Fruit fly (Drosophila melanogaster): ENCODE results near the gene CG11122.

Gene CG11122

DNA sequence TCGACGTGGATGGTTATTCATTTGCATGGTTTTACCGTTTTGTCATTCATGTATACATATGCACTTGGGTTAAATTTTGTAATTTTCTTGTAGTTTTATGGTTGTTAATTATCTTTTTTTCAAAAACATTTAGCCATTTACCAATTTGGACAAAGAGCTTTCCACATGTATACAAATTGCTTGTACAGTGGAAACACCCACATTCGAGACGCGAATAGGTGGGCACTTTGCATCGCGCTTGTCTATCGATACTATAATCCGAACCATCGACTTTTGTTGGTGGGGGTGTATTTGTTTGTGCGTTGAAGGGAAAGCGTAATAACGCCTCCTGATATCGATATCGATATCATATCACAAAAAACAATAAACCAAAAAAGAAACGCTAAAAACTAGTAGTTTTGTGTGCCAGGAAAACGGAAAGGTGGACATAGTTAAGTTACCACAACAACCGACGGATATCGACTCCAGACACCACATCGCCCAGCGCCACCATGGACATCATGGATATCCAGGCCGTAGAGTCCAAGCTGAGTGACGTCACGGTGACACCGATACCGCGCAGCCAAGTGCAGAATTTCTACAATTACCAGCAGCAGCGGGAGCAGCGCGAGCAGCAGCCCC is 13.2 kb upstream of the CG11122 start, which contains the start of gene CDK2AP1 (continued):
- TF ChIP-seq CG10669 (GFP tag; optimal IDR thresholded peaks at IDR 0.05), result no peak
- no peak for TF ChIP-seq Eip78C (GFP tag)
- no peak for TF ChIP-seq CG6276 (GFP tag; optimal IDR thresholded peaks at IDR 0.05)
- peak; percentile 10 for TF ChIP-seq dsx (GFP tag; optimal IDR thresholded peaks at IDR 0.05; ENCODE audit: poor library complexity, severe bottlenecking)
- peak; percentile 18 for TF ChIP-seq vri (GFP tag; optimal IDR thresholded peaks at IDR 0.05)
- peak; percentile 30 for TF ChIP-seq CG3032 (tag; optimal IDR thresholded peaks at IDR 0.05)
- peak; percentile 3 for TF ChIP-seq OdsH (GFP tag; optimal IDR thresholded peaks at IDR 0.05)
- no peak for TF ChIP-seq eg (GFP tag; IDR thresholded peaks at IDR 0.05)
- TF ChIP-seq CG32006 (GFP tag; optimal IDR thresholded peaks at IDR 0.05), result peak; percentile 7
- no peak for TF ChIP-seq Ets96B (tag; optimal IDR thresholded peaks at IDR 0.05)
- no peak for TF ChIP-seq Hr38 (GFP tag; optimal IDR thresholded peaks at IDR 0.05)

DNA sequence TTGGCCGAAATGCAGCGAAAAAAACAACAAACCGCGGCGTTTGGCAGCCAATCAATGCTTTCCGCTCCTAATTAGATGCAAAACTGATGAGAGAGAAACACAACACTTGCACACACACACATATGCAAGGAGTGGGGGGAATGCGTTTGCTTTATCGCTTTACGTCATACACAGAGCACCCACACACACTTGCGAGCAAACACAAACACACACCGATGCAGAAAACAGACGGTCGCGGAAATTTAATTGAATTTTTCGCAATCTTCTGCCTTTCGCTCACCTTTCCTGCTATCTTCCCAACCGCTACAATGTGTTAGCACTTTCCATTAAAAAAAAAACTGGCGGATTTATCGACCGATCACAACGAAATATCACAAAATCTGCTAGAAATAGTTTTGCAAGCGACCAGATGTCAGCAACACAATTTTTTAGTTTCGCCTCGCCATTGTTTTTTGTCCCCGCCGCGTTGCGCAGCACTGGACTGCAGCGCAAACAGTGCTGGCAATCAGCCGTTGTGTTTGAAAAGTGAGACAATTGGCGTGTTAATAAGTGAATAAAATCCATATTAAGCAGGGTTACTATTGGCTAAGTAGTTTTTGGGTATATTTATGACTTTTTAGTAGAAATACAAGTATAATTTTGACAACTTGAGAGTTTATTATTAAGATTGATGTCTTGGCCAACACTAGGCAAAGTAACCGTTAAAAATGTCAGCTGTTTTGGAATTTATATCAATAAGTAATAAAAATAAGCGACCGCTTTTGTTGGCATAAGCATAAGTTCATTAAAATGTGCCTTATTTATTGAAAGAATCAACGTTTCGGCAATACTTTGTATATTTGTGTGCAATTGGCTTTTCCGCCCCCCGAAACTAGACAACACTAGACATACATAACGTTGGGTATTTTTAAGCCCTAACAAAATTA is 12.3 kb upstream of the CG11122 start, which contains the start of gene Klp10A:
TSS of gene Klp10A (minus strand) at position 532 of the 926 bp plus-strand sequence.
- no peak for TF ChIP-seq CG10669 (GFP tag; optimal IDR thresholded peaks at IDR 0.05)
- no peak for TF ChIP-seq CG8632 (GFP tag; optimal IDR thresholded peaks at IDR 0.05)
- no peak for TF ChIP-seq CG6808 (GFP tag; optimal IDR thresholded peaks at IDR 0.05)
- TF ChIP-seq CG4318 (GFP tag; optimal IDR thresholded peaks at IDR 0.05), result no peak
- no peak for TF ChIP-seq salr (GFP tag; optimal IDR thresholded peaks at IDR 0.05)
- peak; percentile 76 for TF ChIP-seq svp (GFP tag)
- no peak for TF ChIP-seq Sox15 (GFP tag; optimal IDR thresholded peaks at IDR 0.05)
- TF ChIP-seq Hr39 (GFP tag; optimal IDR thresholded peaks at IDR 0.05), result peak; percentile 1
- peak; percentile 2 for TF ChIP-seq CG9139 (GFP tag; optimal IDR thresholded peaks at IDR 0.05)
- TF ChIP-seq dsx (GFP tag; optimal IDR thresholded peaks at IDR 0.05; ENCODE audit: poor library complexity, severe bottlenecking), result no peak
- peak; percentile 31 for TF ChIP-seq fkh (GFP tag; optimal IDR thresholded peaks at IDR 0.05)
- no peak for TF ChIP-seq CG6163 (GFP tag; IDR thresholded peaks at IDR 0.05)
- peak; percentile 35 for TF ChIP-seq esn (GFP tag; optimal IDR thresholded peaks at IDR 0.05)
- peak; percentile 2 for TF ChIP-seq CG8319 (GFP tag; optimal IDR thresholded peaks at IDR 0.05)
- TF ChIP-seq CG11294 (GFP tag; IDR thresholded peaks at IDR 0.05), result no peak
- TF ChIP-seq CG1621 (tag; optimal IDR thresholded peaks at IDR 0.05), result no peak
- TF ChIP-seq cyc (GFP tag; optimal IDR thresholded peaks at IDR 0.05), result peak; percentile 39
- TF ChIP-seq Hr4 (GFP tag; optimal IDR thresholded peaks at IDR 0.05), result no peak
- no peak for TF ChIP-seq Ets21C (GFP tag; optimal IDR thresholded peaks at IDR 0.05)
- no peak for TF ChIP-seq dac (GFP tag; optimal IDR thresholded peaks at IDR 0.05)
- no peak for TF ChIP-seq pdm3 (GFP tag; optimal IDR thresholded peaks at IDR 0.05)
- TF ChIP-seq fd59A (GFP tag; optimal IDR thresholded peaks at IDR 0.05), result no peak
- TF ChIP-seq CG15336 (GFP tag; IDR thresholded peaks at IDR 0.05), result no peak
- TF ChIP-seq Sox102F (GFP tag; optimal IDR thresholded peaks at IDR 0.05), result no peak
- TF ChIP-seq Smox (GFP tag; optimal IDR thresholded peaks at IDR 0.05), result no peak
- peak; percentile 36 for TF ChIP-seq CG10631 (GFP tag; optimal IDR thresholded peaks at IDR 0.05)
- no peak for TF ChIP-seq Lpt (GFP tag; optimal IDR thresholded peaks at IDR 0.05)
- TF ChIP-seq CG31627 (GFP tag; optimal IDR thresholded peaks at IDR 0.05), result peak; percentile 39
- TF ChIP-seq Sox14 (GFP tag; optimal IDR thresholded peaks at IDR 0.05), result peak; percentile 51
- TF ChIP-seq Met (GFP tag; optimal IDR thresholded peaks at IDR 0.05), result peak; percentile 39
- TF ChIP-seq vri (GFP tag; optimal IDR thresholded peaks at IDR 0.05), result peak; percentile 87
- TF ChIP-seq Eip78C (GFP tag), result peak; percentile 77
- no peak for TF ChIP-seq Blimp-1 (GFP tag; optimal IDR thresholded peaks at IDR 0.05)
- TF ChIP-seq Eip75B (GFP tag; optimal IDR thresholded peaks at IDR 0.05), result no peak
- no peak for TF ChIP-seq fd85E (GFP tag; optimal IDR thresholded peaks at IDR 0.05)
- peak; percentile 48 for TF ChIP-seq lz (GFP tag; optimal IDR thresholded peaks at IDR 0.05)
- TF ChIP-seq achi (GFP tag; optimal IDR thresholded peaks at IDR 0.05), result peak; percentile 34
- TF ChIP-seq CG8119 (GFP tag; IDR thresholded peaks at IDR 0.05), result no peak
- no peak for TF ChIP-seq Gug (GFP tag; IDR thresholded peaks at IDR 0.05)
- TF ChIP-seq topi (GFP tag; optimal IDR thresholded peaks at IDR 0.05), result peak; percentile 37
- TF ChIP-seq CG6276 (GFP tag; optimal IDR thresholded peaks at IDR 0.05), result no peak
